Worm (Caenorhabditis elegans) whole organism, L1 larva: ENCODE data around the gene pal-1.

ENCODE experiments used
- C16A3.4 ChIP-seq: fragments of 150-350 bp; optimal IDR thresholded peaks from 2 replicates; lab custom pipeline; 2014; ENCODE audit warnings: missing biosample characterization, missing genetic modification characterization
- Y116A8C.19 ChIP-seq: sonication (generic microtip); optimal IDR thresholded peaks from 2 replicates; lab custom pipeline; 2016; ENCODE audit warnings: missing compliant biosample characterization, missing genetic modification characterization, borderline replicate concordance
- aha-1 ChIP-seq: fragments of 150-350 bp; optimal IDR thresholded peaks from 2 replicates; lab custom pipeline; 2014; ENCODE audit warnings: missing biosample characterization, missing genetic modification characterization
- alr-1 ChIP-seq: fragments of 200-800 bp; sonication (Bioruptor generic); optimal IDR thresholded peaks from 2 replicates; lab custom pipeline; 2018; ENCODE audit warnings: borderline replicate concordance, mild to moderate bottlenecking, missing genetic modification characterization, missing compliant biosample characterization
- dpl-1 ChIP-seq, 3 experiments: fragments of 150-350 bp in 2 of 3; sonication (generic microtip) in 1 of 3; optimal IDR thresholded peaks; 2 replicates each; lab custom pipeline; 2014 to 2017; ENCODE audit warnings: missing biosample characterization in 3 of 3, missing genetic modification characterization in 3 of 3, missing genetic modification reagents in 3 of 3
- efl-1 ChIP-seq, 4 experiments: fragments of 150-350 bp; optimal IDR thresholded peaks in 3 of 4; peaks in 1 of 4; 1 replicate in 1 of 4; 2 replicates in 3 of 4; lab custom pipeline; 2014; ENCODE audit warnings: missing biosample characterization in 2 of 4, missing genetic modification characterization in 2 of 4, missing genetic modification reagents in 2 of 4
- egl-13 ChIP-seq: sonication (generic microtip); optimal IDR thresholded peaks from 2 replicates; lab custom pipeline; 2016; ENCODE audit warnings: missing genotype, missing genetic modification reagents, missing genetic modification characterization, missing compliant biosample characterization
- ets-5 ChIP-seq: fragments of 200-800 bp; sonication (Bioruptor generic); IDR thresholded peaks from 2 replicates; pipeline ENCODE4 v1.3.6; 2022; ENCODE audit warnings: missing genetic modification characterization, missing compliant biosample characterization
- fkh-10 ChIP-seq: sonication (generic microtip); optimal IDR thresholded peaks from 2 replicates; lab custom pipeline; 2017; ENCODE audit warnings: missing biosample characterization, missing genetic modification reagents, missing genetic modification characterization
- fkh-8 ChIP-seq: sonication (generic microtip); optimal IDR thresholded peaks from 2 replicates; lab custom pipeline; 2016; ENCODE audit warnings: mild to moderate bottlenecking, missing genetic modification characterization, missing compliant biosample characterization
- hlh-4 ChIP-seq: sonication (generic microtip); optimal IDR thresholded peaks from 2 replicates; lab custom pipeline; 2016; ENCODE audit warnings: mild to moderate bottlenecking, missing genetic modification characterization, missing compliant biosample characterization
- hpl-2 ChIP-seq: fragments of 150-350 bp; optimal IDR thresholded peaks from 2 replicates; lab custom pipeline; 2014; ENCODE audit warnings: missing biosample characterization, missing genetic modification reagents, missing genetic modification characterization
- irx-1 ChIP-seq: sonication (generic microtip); optimal IDR thresholded peaks from 2 replicates; lab custom pipeline; 2016; ENCODE audit warnings: missing genetic modification characterization, missing compliant biosample characterization
- isw-1 ChIP-seq: fragments of 200-800 bp; sonication (Bioruptor generic); IDR thresholded peaks from 2 replicates; pipeline ENCODE4 v1.3.6; 2022; ENCODE audit warnings: missing genetic modification characterization, missing compliant biosample characterization
- lin-35 ChIP-seq, 2 experiments: fragments of 150-350 bp; optimal IDR thresholded peaks; 2 replicates each; lab custom pipeline; 2014; ENCODE audit warnings: missing biosample characterization in 2 of 2, missing genetic modification characterization in 2 of 2, missing genetic modification reagents in 2 of 2
- lin-39 ChIP-seq: fragments of 150-350 bp; optimal IDR thresholded peaks from 2 replicates; lab custom pipeline; 2014; ENCODE audit warnings: missing biosample characterization, missing genetic modification reagents, missing genetic modification characterization
- mab-9 ChIP-seq: fragments of 200-800 bp; sonication (Bioruptor generic); IDR thresholded peaks from 2 replicates; pipeline ENCODE4 v1.3.6; 2022; ENCODE audit warnings: missing genetic modification reagents, missing genetic modification characterization, missing compliant biosample characterization
- mef-2 ChIP-seq: fragments of 150-350 bp; optimal IDR thresholded peaks from 2 replicates; lab custom pipeline; 2014; ENCODE audit warnings: missing biosample characterization, missing genetic modification characterization
- nhr-11 ChIP-seq: fragments of 150-350 bp; optimal IDR thresholded peaks from 2 replicates; lab custom pipeline; 2014; ENCODE audit warnings: missing biosample characterization, missing genetic modification characterization
- nhr-12 ChIP-seq: sonication (generic microtip); optimal IDR thresholded peaks from 2 replicates; lab custom pipeline; 2017; ENCODE audit warnings: missing biosample characterization, missing genetic modification characterization
- nhr-28 ChIP-seq: fragments of 150-350 bp; optimal IDR thresholded peaks from 2 replicates; lab custom pipeline; 2014; ENCODE audit warnings: missing biosample characterization, missing genetic modification characterization
- nhr-71 ChIP-seq: sonication (generic microtip); optimal IDR thresholded peaks from 2 replicates; lab custom pipeline; 2016; ENCODE audit warnings: mild to moderate bottlenecking, missing genetic modification characterization, moderate library complexity, missing compliant biosample characterization
- nhr-76 ChIP-seq: sonication (generic microtip); optimal IDR thresholded peaks from 2 replicates; lab custom pipeline; 2017; ENCODE audit warnings: missing biosample characterization, missing genetic modification characterization
- nhr-84 ChIP-seq: sonication (generic microtip); optimal IDR thresholded peaks from 2 replicates; lab custom pipeline; 2017; ENCODE audit warnings: missing biosample characterization, missing genetic modification characterization
- pag-3 ChIP-seq: sonication (generic microtip); optimal IDR thresholded peaks from 2 replicates; lab custom pipeline; 2017; ENCODE audit warnings: missing genetic modification characterization, mild to moderate bottlenecking, missing compliant biosample characterization, antibody characterized with exemption, borderline replicate concordance; ENCODE audit not compliant: insufficient read depth
- pax-3 ChIP-seq: fragments of 200-800 bp; sonication (Bioruptor generic); optimal IDR thresholded peaks from 2 replicates; lab custom pipeline; 2018; ENCODE audit warnings: mild to moderate bottlenecking, missing genetic modification characterization, moderate library complexity, missing compliant biosample characterization
- pqm-1 ChIP-seq: sonication (generic microtip); optimal IDR thresholded peaks from 3 replicates; lab custom pipeline; 2017; ENCODE audit warnings: missing biosample characterization, missing genetic modification characterization
- skn-1 ChIP-seq: fragments of 150-350 bp; optimal IDR thresholded peaks from 2 replicates; lab custom pipeline; 2014; ENCODE audit warnings: missing biosample characterization, missing genetic modification characterization
- snu-23 ChIP-seq: sonication (generic microtip); optimal IDR thresholded peaks from 2 replicates; lab custom pipeline; 2016; ENCODE audit warnings: missing genetic modification characterization, missing compliant biosample characterization
- sptf-1 ChIP-seq: fragments of 150-350 bp; optimal IDR thresholded peaks from 2 replicates; lab custom pipeline; 2014; ENCODE audit warnings: missing biosample characterization, missing genetic modification characterization
- sup-37 ChIP-seq: fragments of 200-800 bp; sonication (Bioruptor generic); optimal IDR thresholded peaks from 2 replicates; lab custom pipeline; 2018; ENCODE audit warnings: mild to moderate bottlenecking, missing genetic modification characterization, missing compliant biosample characterization
- unc-62 ChIP-seq: fragments of 150-350 bp; optimal IDR thresholded peaks from 2 replicates; lab custom pipeline; 2014; ENCODE audit warnings: missing biosample characterization, missing genetic modification reagents, missing genetic modification characterization
- unc-86 ChIP-seq: sonication (generic microtip); optimal IDR thresholded peaks from 2 replicates; lab custom pipeline; 2016; ENCODE audit warnings: missing genetic modification characterization, missing compliant biosample characterization
- vab-15 ChIP-seq: sonication (generic microtip); optimal IDR thresholded peaks from 2 replicates; lab custom pipeline; 2017; ENCODE audit warnings: missing genotype, mild to moderate bottlenecking, missing genetic modification characterization, missing compliant biosample characterization
- zag-1 ChIP-seq: fragments of 150-350 bp; optimal IDR thresholded peaks from 2 replicates; lab custom pipeline; 2014; ENCODE audit warnings: missing biosample characterization, missing genetic modification characterization
- zip-4 ChIP-seq: fragments of 200-800 bp; sonication (Bioruptor generic); optimal IDR thresholded peaks from 2 replicates; lab custom pipeline; 2018; ENCODE audit warnings: mild to moderate bottlenecking, missing genetic modification characterization, moderate library complexity, missing compliant biosample characterization
- ztf-4 ChIP-seq: fragments of 150-350 bp; optimal IDR thresholded peaks from 2 replicates; lab custom pipeline; 2014; ENCODE audit warnings: missing biosample characterization, missing genetic modification characterization

The pal-1 gene

ce11 chrIII:4842173-4842572 is 32.8 kb upstream of the pal-1 start, which contains the start of gene clec-156:
clec-156 (minus strand) TSS chrIII:4842273.
- TF ChIP-seq sup-37 (GFP tag; lab: Kevin White, UChicago) (no peak), hpl-2 (GFP tag; lab: Kevin White, UChicago) (no peak), pqm-1 (tag; lab: Kevin White, UChicago) (no peak), Y116A8C.19 (tag; lab: Kevin White, UChicago) (no peak), unc-62 (GFP tag; lab: Kevin White, UChicago) (no peak), vab-15 (tag; lab: Kevin White, UChicago) (no peak), dpl-1 (GFP tag; optimal IDR thresholded peaks at IDR 0.05; lab: Kevin White, UChicago) (no peak), lin-35 (GFP tag; optimal IDR thresholded peaks at IDR 0.05; lab: Kevin White, UChicago) (no peak), sptf-1 (tag; lab: Kevin White, UChicago) (no peak), nhr-71 (no peak), aha-1 (tag; lab: Kevin White, UChicago) (no peak), fkh-10 (no peak), snu-23 (GFP tag; lab: Kevin White, UChicago) (no peak), efl-1 (optimal IDR thresholded peaks at IDR 0.05; lab: Kevin White, UChicago) (no peak), efl-1 (GFP tag; optimal IDR thresholded peaks at IDR 0.05 in 1 of 2; lab: Kevin White, UChicago) (no peak), mef-2 (tag; lab: Kevin White, UChicago) (no peak), mab-9 (no peak)

ce11 chrIII:4837429-4837828 is 28.1 kb upstream of the pal-1 start, which contains the start of the genes acbp-7 and F26A1.19:
acbp-7 (plus strand) TSS chrIII:4837729.
F26A1.19 (plus strand) TSS chrIII:4837731.
- TF ChIP-seq nhr-76 (tag; lab: Kevin White, UChicago): no peak
- TF ChIP-seq zip-4 (GFP tag; lab: Kevin White, UChicago): no peak
- TF ChIP-seq ztf-4 (tag; lab: Kevin White, UChicago): no peak
- TF ChIP-seq C16A3.4 (tag; lab: Kevin White, UChicago): no peak
- TF ChIP-seq skn-1 (tag; lab: Kevin White, UChicago): no peak
- no peak for TF ChIP-seq nhr-84 (tag; lab: Kevin White, UChicago)
- no peak for TF ChIP-seq hlh-4 (tag; lab: Kevin White, UChicago)
- TF ChIP-seq ets-5 (GFP tag; lab: Robert Waterston, UW): no peak
- TF ChIP-seq lin-39 (tag; lab: Kevin White, UChicago): no peak
- TF ChIP-seq mef-2 (tag; lab: Kevin White, UChicago): no peak

- TF ChIP-seq lin-39 (tag; lab: Kevin White, UChicago) (no peak), pax-3 (tag; lab: Kevin White, UChicago) (no peak), unc-86 (tag; lab: Kevin White, UChicago) (no peak), isw-1 (no peak), nhr-12 (tag; lab: Kevin White, UChicago) (no peak), ets-5 (GFP tag; lab: Robert Waterston, UW) (no peak), mef-2 (tag; lab: Kevin White, UChicago) (no peak), nhr-28 (tag; lab: Kevin White, UChicago) (no peak), zag-1 (tag; lab: Kevin White, UChicago) (no peak), sup-37 (GFP tag; lab: Kevin White, UChicago) (no peak), fkh-8 (tag; lab: Kevin White, UChicago) (no peak), irx-1 (tag; lab: Kevin White, UChicago) (no peak), egl-13 (tag; lab: Kevin White, UChicago) (no peak), pqm-1 (tag; lab: Kevin White, UChicago) (no peak), pag-3 (no peak), nhr-11 (tag; lab: Kevin White, UChicago) (no peak), alr-1 (tag; lab: Kevin White, UChicago) (no peak)
Measured at ce11 chrIII:4830207-4830606, 20.8 kb upstream of the pal-1 start, which contains the start of gene nspd-9. nspd-9 (minus strand) TSS chrIII:4830307.
